Fruit fly (Drosophila melanogaster): ENCODE measurements around the gene CG14050.

Gene CG14050

DNA sequence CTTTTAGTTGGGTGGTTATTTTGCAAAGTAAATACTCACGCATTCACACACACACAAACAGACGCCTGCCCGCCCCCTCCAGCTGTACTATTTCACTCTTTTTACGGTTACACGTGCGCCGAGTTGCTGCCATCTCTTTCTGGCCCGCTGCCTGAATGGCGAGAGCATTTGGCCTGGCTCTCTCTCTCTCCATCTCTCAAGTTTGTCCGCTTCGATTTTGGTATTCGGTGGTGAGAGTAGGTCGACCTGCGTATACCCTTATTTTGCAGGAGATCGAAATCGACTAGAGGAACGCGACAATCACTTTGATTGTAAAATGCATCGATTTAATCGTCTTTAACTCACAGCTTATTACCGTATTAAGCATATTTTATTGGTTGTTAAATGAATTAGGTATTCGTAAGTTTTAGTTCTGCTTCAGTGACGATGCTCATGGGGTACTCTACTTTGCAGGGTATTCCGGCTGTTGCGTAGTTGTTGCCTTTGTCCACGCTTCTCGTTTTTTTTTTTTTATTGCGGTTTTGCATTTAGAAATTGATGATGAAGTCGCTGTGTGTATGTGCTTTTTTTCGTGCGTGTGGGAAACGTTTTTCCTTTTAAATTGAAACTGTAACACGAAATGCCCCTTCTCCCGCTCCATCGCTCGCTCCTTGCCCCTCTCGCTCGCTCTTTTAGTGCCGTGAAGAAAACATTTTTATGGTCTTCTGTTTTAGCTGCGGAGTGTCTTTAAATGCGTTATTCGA is 22.1 kb downstream of the CG14050 start (continued):
- 0 out of 2 replicates have a peak, but pooled peaks have one; percentile 28 for TF ChIP-seq dan (GFP tag; IDR thresholded peaks at IDR 0.05)
- peak; percentile 55 for TF ChIP-seq CG3995 (GFP tag; optimal IDR thresholded peaks at IDR 0.05)
- peak; percentile 86 for TF ChIP-seq CG9932 (GFP tag; IDR thresholded peaks at IDR 0.05)
- peak; percentile 91 for TF ChIP-seq CG7556 (GFP tag; optimal IDR thresholded peaks at IDR 0.05)
- peak; percentile 93 for TF ChIP-seq Fer1 (GFP tag; optimal IDR thresholded peaks at IDR 0.05)
- peak; percentile 89 for TF ChIP-seq CG18262 (tag; optimal IDR thresholded peaks at IDR 0.05)
- TF ChIP-seq Dad (GFP tag; optimal IDR thresholded peaks at IDR 0.05), result peak; percentile 94
- peak; percentile 65 for TF ChIP-seq ssp (GFP tag; IDR thresholded peaks at IDR 0.05)
- no peak for TF ChIP-seq zen2 (GFP tag; IDR thresholded peaks at IDR 0.05; ENCODE audit: partially characterized antibody)
- peak; percentile 100 for TF ChIP-seq sqz (GFP tag; optimal IDR thresholded peaks at IDR 0.05)
- TF ChIP-seq Ada2b (GFP tag; IDR thresholded peaks at IDR 0.05), result peak; percentile 88
- peak; percentile 96 for TF ChIP-seq CG2120 (GFP tag; optimal IDR thresholded peaks at IDR 0.05)
- peak; percentile 66 for TF ChIP-seq danr (GFP tag; IDR thresholded peaks at IDR 0.05)
- peak; percentile 80 for TF ChIP-seq CG5245 (GFP tag; optimal IDR thresholded peaks at IDR 0.05)
- peak; percentile 63 for TF ChIP-seq Lhr (GFP tag; optimal IDR thresholded peaks at IDR 0.05)
- peak; percentile 72 for TF ChIP-seq tio (GFP tag; optimal IDR thresholded peaks at IDR 0.05)
- peak; percentile 1 for TF ChIP-seq CG15073 (GFP tag; optimal IDR thresholded peaks at IDR 0.05)

DNA sequence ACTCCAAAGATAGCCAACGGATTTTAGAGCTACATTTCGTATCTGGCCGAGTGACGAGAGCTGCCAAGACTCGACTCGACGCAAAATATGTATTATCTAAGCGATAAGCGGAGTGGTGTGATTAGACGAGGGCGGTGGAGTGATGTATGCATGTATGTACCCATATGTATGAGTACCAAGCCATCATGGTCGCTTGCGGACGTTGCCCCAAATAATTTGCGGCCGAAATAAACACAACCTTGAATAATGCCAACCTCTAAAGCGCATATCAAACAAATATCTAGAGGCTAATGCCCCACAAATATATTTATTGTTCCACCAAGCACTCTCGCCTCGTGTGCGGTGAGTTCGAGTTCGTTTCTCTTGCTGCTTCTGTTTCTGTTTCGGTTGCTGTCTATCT is 23.1 kb downstream of the CG14050 start:
- no peak for TF ChIP-seq CG17802 (tag; optimal IDR thresholded peaks at IDR 0.05)
- no peak for TF ChIP-seq CG17829 (tag; optimal IDR thresholded peaks at IDR 0.05)
- 0 out of 2 replicates have a peak, but pooled peaks have one; percentile 6 for TF ChIP-seq crol (GFP tag; IDR thresholded peaks at IDR 0.05)
- no peak for TF ChIP-seq CG13424 (tag; optimal IDR thresholded peaks at IDR 0.05)
- TF ChIP-seq CG4424 (GFP tag; optimal IDR thresholded peaks at IDR 0.05), result no peak
- peak; percentile 66 for TF ChIP-seq mirr (GFP tag; optimal IDR thresholded peaks at IDR 0.05)
- peak; percentile 8 for TF ChIP-seq Meics (GFP tag; optimal IDR thresholded peaks at IDR 0.05)
- TF ChIP-seq z (GFP tag; IDR thresholded peaks at IDR 0.05), result 0 out of 3 replicates have a peak, but pooled peaks have one; percentile 4
- TF ChIP-seq CG11504 (tag; optimal IDR thresholded peaks at IDR 0.05), result no peak
- no peak for TF ChIP-seq sr (GFP tag; IDR thresholded peaks at IDR 0.05)
- TF ChIP-seq exex (tag; optimal IDR thresholded peaks at IDR 0.05), result peak; percentile 47
- TF ChIP-seq CG6683 (GFP tag; optimal IDR thresholded peaks at IDR 0.05), result no peak
- TF ChIP-seq CG3847 (GFP tag; IDR thresholded peaks at IDR 0.05), result no peak
- TF ChIP-seq MESR4 (GFP tag; optimal IDR thresholded peaks at IDR 0.05), result no peak
- no peak for TF ChIP-seq CG8290 (GFP tag; optimal IDR thresholded peaks at IDR 0.05)
- TF ChIP-seq CG8290 (tag; optimal IDR thresholded peaks at IDR 0.05), result peak in 1 of 2 experiments; percentile 19
- TF ChIP-seq CG42726 (GFP tag; IDR thresholded peaks at IDR 0.05; ENCODE audit: partially characterized antibody), result no peak
- TF ChIP-seq sd (tag; optimal IDR thresholded peaks at IDR 0.05), result peak; percentile 40
- TF ChIP-seq CG11696 (GFP tag; IDR thresholded peaks at IDR 0.05), result 0 out of 2 replicates have a peak, but pooled peaks have one; percentile 18
- TF ChIP-seq CG10543 (GFP tag; optimal IDR thresholded peaks at IDR 0.05), result peak; percentile 42
- no peak for TF ChIP-seq CG8388 (GFP tag; optimal IDR thresholded peaks at IDR 0.05)
- TF ChIP-seq CG8478 (optimal IDR thresholded peaks at IDR 0.05), result no peak
- no peak for TF ChIP-seq cwo (GFP tag; optimal IDR thresholded peaks at IDR 0.05)
- TF ChIP-seq ftz-f1 (GFP tag; optimal IDR thresholded peaks at IDR 0.05), result peak; percentile 70
- TF ChIP-seq her (GFP tag; optimal IDR thresholded peaks at IDR 0.05), result no peak
- TF ChIP-seq gce (GFP tag; IDR thresholded peaks at IDR 0.05), result no peak
- no peak for TF ChIP-seq CG8924 (tag; optimal IDR thresholded peaks at IDR 0.05)
- TF ChIP-seq Med (GFP tag), result peak; percentile 73
- TF ChIP-seq sima (GFP tag; optimal IDR thresholded peaks at IDR 0.05), result no peak
